Fruit fly (Drosophila melanogaster) whole organism, prepupa: ENCODE measurements around the gene CG34327.

ENCODE experiments used
- CG11902 ChIP-seq: fragments of 200-800 bp; sonication (Bioruptor generic); optimal IDR thresholded peaks from 3 replicates; lab custom pipeline; 2016; ENCODE audit warnings: missing biosample characterization, missing genetic modification characterization
- Smox ChIP-seq: fragments of 200-800 bp; sonication (Bioruptor generic); optimal IDR thresholded peaks from 3 replicates; lab custom pipeline; 2016; ENCODE audit warnings: missing biosample characterization, missing genetic modification characterization
- Sox14 ChIP-seq: fragments of 200-800 bp; sonication (Bioruptor generic); optimal IDR thresholded peaks from 3 replicates; lab custom pipeline; 2016; ENCODE audit warnings: missing biosample characterization, missing genetic modification characterization

DNA sequence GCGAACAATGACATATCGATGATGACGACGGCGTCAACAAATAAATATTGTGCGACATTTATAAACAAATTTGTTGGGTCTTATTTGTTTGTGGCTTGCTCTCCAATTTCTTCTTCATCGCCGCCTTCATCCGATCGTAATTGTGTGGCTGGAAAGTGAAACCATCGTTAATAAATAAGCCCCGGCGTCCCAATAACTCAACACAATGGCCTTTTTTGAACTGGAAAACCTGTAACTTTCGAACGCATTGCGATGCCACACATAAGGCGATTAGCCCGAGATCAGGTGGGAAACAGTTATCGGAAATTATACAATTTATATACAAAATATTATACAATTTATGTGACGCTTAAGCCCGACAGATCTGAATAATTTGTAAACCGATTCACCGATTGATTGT lies 12.9 kb upstream of the CG34327 start:
- TF ChIP-seq Smox (GFP tag; lab: Kevin White, UChicago) (no peak), CG11902 (GFP tag; lab: Kevin White, UChicago) (no peak), Sox14 (no peak)
